Worm (Caenorhabditis elegans) whole organism, midembryonic: ENCODE results near the gene hdl-1.

ENCODE experiments used
- T22C8.4 ChIP-seq: fragments of 200-800 bp; sonication (Bioruptor generic); IDR thresholded peaks from 2 replicates; pipeline ENCODE4 v1.3.6; 2022; ENCODE audit warnings: missing genetic modification characterization, missing compliant biosample characterization
- cog-1 ChIP-seq: sonication (generic microtip); optimal IDR thresholded peaks from 2 replicates; lab custom pipeline; 2016; ENCODE audit warnings: missing genetic modification characterization, missing compliant biosample characterization
- flt-1 ChIP-seq: fragments of 200-800 bp; sonication (Bioruptor generic); IDR thresholded peaks from 2 replicates; pipeline ENCODE4 v1.3.6; 2022; ENCODE audit warnings: missing genetic modification characterization, missing compliant biosample characterization
- klf-2 ChIP-seq: fragments of 200-800 bp; sonication (Bioruptor generic); conservative IDR thresholded peaks from 2 replicates; pipeline ENCODE4 v1.3.6; 2022; ENCODE audit warnings: missing genetic modification reagents, missing genetic modification characterization, missing compliant biosample characterization
- med-1 ChIP-seq: sonication (generic microtip); optimal IDR thresholded peaks from 2 replicates; lab custom pipeline; 2017; ENCODE audit warnings: missing genetic modification characterization, mild to moderate bottlenecking, missing compliant biosample characterization, antibody characterized with exemption, missing genetic modification reagents; ENCODE audit not compliant: insufficient read depth
- ref-1 ChIP-seq: fragments of 200-800 bp; sonication (Bioruptor generic); conservative IDR thresholded peaks from 2 replicates; pipeline ENCODE4 v1.3.6; 2022; ENCODE audit warnings: missing genetic modification reagents, missing genetic modification characterization, missing compliant biosample characterization
- tab-1 ChIP-seq: fragments of 200-800 bp; sonication (Bioruptor generic); IDR thresholded peaks from 2 replicates; pipeline ENCODE4 v1.3.6; 2022; ENCODE audit warnings: missing genetic modification characterization, missing compliant biosample characterization
- ztf-23 ChIP-seq: fragments of 200-800 bp; sonication (Bioruptor generic); IDR thresholded peaks from 2 replicates; pipeline ENCODE4 v1.3.6; 2022; ENCODE audit warnings: missing genetic modification reagents, missing genetic modification characterization, missing compliant biosample characterization
- ztf-29 ChIP-seq: fragments of 200-800 bp; sonication (Bioruptor generic); IDR thresholded peaks from 2 replicates; pipeline ENCODE4 v1.3.6; 2022; ENCODE audit warnings: missing genetic modification reagents, missing genetic modification characterization, missing compliant biosample characterization

- TF ChIP-seq tab-1 (GFP tag; lab: Robert Waterston, UW), result no peak
- no peak for TF ChIP-seq cog-1 (tag; lab: Kevin White, UChicago)
- no peak for TF ChIP-seq ztf-23
- TF ChIP-seq klf-2 (GFP tag; lab: Robert Waterston, UW), result no peak
- no peak for TF ChIP-seq ref-1
- no peak for TF ChIP-seq T22C8.4
- no peak for TF ChIP-seq flt-1 (GFP tag; lab: Robert Waterston, UW)
- no peak for TF ChIP-seq ztf-29 (GFP tag; lab: Robert Waterston, UW)
- no peak for TF ChIP-seq med-1 (GFP tag; lab: Kevin White, UChicago)
Observed at ce11 chrIV:11914260-11914836, 35.3 kb downstream of the hdl-1 start.
